Worm (Caenorhabditis elegans) whole organism, L1 larva: ENCODE data around the gene srv-1.

Experiments used
- C04F5.9 ChIP-seq: sonication (generic microtip); optimal IDR thresholded peaks from 2 replicates; lab custom pipeline; 2016; ENCODE audit warnings: missing genetic modification characterization, missing compliant biosample characterization
- C34B4.2 ChIP-seq: sonication (generic microtip); optimal IDR thresholded peaks from 2 replicates; lab custom pipeline; 2017; ENCODE audit warnings: mild to moderate bottlenecking, missing genetic modification characterization, missing compliant biosample characterization
- Y116A8C.19 ChIP-seq: sonication (generic microtip); optimal IDR thresholded peaks from 2 replicates; lab custom pipeline; 2016; ENCODE audit warnings: missing compliant biosample characterization, missing genetic modification characterization, borderline replicate concordance
- alr-1 ChIP-seq: fragments of 200-800 bp; sonication (Bioruptor generic); optimal IDR thresholded peaks from 2 replicates; lab custom pipeline; 2018; ENCODE audit warnings: borderline replicate concordance, mild to moderate bottlenecking, missing genetic modification characterization, missing compliant biosample characterization
- aly-2 ChIP-seq: fragments of 150-350 bp; optimal IDR thresholded peaks from 2 replicates; lab custom pipeline; 2014; ENCODE audit warnings: missing biosample characterization, missing genetic modification characterization
- ama-1 ChIP-seq: fragments of 150-350 bp; optimal IDR thresholded peaks from 2 replicates; lab custom pipeline; 2014
- blmp-1 ChIP-seq: fragments of 150-350 bp; optimal IDR thresholded peaks from 2 replicates; lab custom pipeline; 2014; ENCODE audit warnings: missing biosample characterization, missing genetic modification characterization
- ceh-8 ChIP-seq: fragments of 200-800 bp; sonication (Bioruptor generic); optimal IDR thresholded peaks from 2 replicates; lab custom pipeline; 2018; ENCODE audit warnings: mild to moderate bottlenecking, missing genetic modification characterization, moderate library complexity, missing compliant biosample characterization
- ceh-82 ChIP-seq, 3 experiments: fragments of 150-350 bp in 1 of 3; sonication (generic microtip) in 2 of 3; optimal IDR thresholded peaks; 2 replicates each; lab custom pipeline; 2014 to 2017; ENCODE audit warnings: missing biosample characterization in 3 of 3, missing genetic modification characterization in 3 of 3
- ceh-88 ChIP-seq: fragments of 200-800 bp; sonication (Bioruptor generic); IDR thresholded peaks from 2 replicates; pipeline ENCODE4 v1.3.6; 2022; ENCODE audit warnings: missing genetic modification characterization, missing compliant biosample characterization
- dsc-1 ChIP-seq: sonication (generic microtip); optimal IDR thresholded peaks from 2 replicates; lab custom pipeline; 2016; ENCODE audit warnings: mild to moderate bottlenecking, missing genetic modification characterization, missing compliant biosample characterization
- efl-1 ChIP-seq, 4 experiments: fragments of 150-350 bp; optimal IDR thresholded peaks in 3 of 4; peaks in 1 of 4; 1 replicate in 1 of 4; 2 replicates in 3 of 4; lab custom pipeline; 2014; ENCODE audit warnings: missing biosample characterization in 2 of 4, missing genetic modification characterization in 2 of 4, missing genetic modification reagents in 2 of 4
- egl-27 ChIP-seq, 2 experiments: fragments of 150-350 bp in 1 of 2; sonication (generic microtip); optimal IDR thresholded peaks; 3 replicates each; lab custom pipeline; 2017 to 2018; ENCODE audit warnings: missing biosample characterization in 2 of 2, missing genetic modification characterization in 2 of 2, missing genetic modification reagents in 2 of 2
- elt-2 ChIP-seq: sonication (generic microtip); optimal IDR thresholded peaks from 2 replicates; lab custom pipeline; 2016; ENCODE audit warnings: missing genetic modification characterization, mild to moderate bottlenecking, inconsistent platforms, missing compliant biosample characterization, missing genetic modification reagents
- ets-5 ChIP-seq: fragments of 200-800 bp; sonication (Bioruptor generic); IDR thresholded peaks from 2 replicates; pipeline ENCODE4 v1.3.6; 2022; ENCODE audit warnings: missing genetic modification characterization, missing compliant biosample characterization
- fkh-10 ChIP-seq: sonication (generic microtip); optimal IDR thresholded peaks from 2 replicates; lab custom pipeline; 2017; ENCODE audit warnings: missing biosample characterization, missing genetic modification reagents, missing genetic modification characterization
- fkh-8 ChIP-seq: sonication (generic microtip); optimal IDR thresholded peaks from 2 replicates; lab custom pipeline; 2016; ENCODE audit warnings: mild to moderate bottlenecking, missing genetic modification characterization, missing compliant biosample characterization
- grh-1 ChIP-seq: fragments of 200-800 bp; sonication (Bioruptor generic); IDR thresholded peaks from 2 replicates; pipeline ENCODE4 v1.3.6; 2022; ENCODE audit warnings: missing genetic modification reagents, missing genetic modification characterization, missing compliant biosample characterization
- hlh-17 ChIP-seq: fragments of 200-800 bp; sonication (Bioruptor generic); optimal IDR thresholded peaks from 2 replicates; lab custom pipeline; 2018; ENCODE audit warnings: missing genetic modification characterization, mild to moderate bottlenecking, missing compliant biosample characterization, moderate library complexity, borderline replicate concordance
- hpl-2 ChIP-seq: fragments of 150-350 bp; optimal IDR thresholded peaks from 2 replicates; lab custom pipeline; 2014; ENCODE audit warnings: missing biosample characterization, missing genetic modification reagents, missing genetic modification characterization
- irx-1 ChIP-seq: sonication (generic microtip); optimal IDR thresholded peaks from 2 replicates; lab custom pipeline; 2016; ENCODE audit warnings: missing genetic modification characterization, missing compliant biosample characterization
- lin-13 ChIP-seq: fragments of 150-350 bp; optimal IDR thresholded peaks from 2 replicates; lab custom pipeline; 2014; ENCODE audit warnings: missing biosample characterization, missing genetic modification reagents, missing genetic modification characterization
- lin-14 ChIP-seq: fragments of 200-800 bp; sonication (Bioruptor generic); optimal IDR thresholded peaks from 2 replicates; lab custom pipeline; 2018; ENCODE audit warnings: mild to moderate bottlenecking, missing genetic modification characterization, moderate library complexity, missing compliant biosample characterization
- lin-15B ChIP-seq: fragments of 150-350 bp; sonication (generic microtip); optimal IDR thresholded peaks from 3 replicates; lab custom pipeline; 2014; ENCODE audit warnings: missing biosample characterization, missing genetic modification characterization
- lin-39 ChIP-seq: fragments of 150-350 bp; optimal IDR thresholded peaks from 2 replicates; lab custom pipeline; 2014; ENCODE audit warnings: missing biosample characterization, missing genetic modification reagents, missing genetic modification characterization
- lir-3 ChIP-seq: sonication (generic microtip); optimal IDR thresholded peaks from 2 replicates; lab custom pipeline; 2016; ENCODE audit warnings: mild to moderate bottlenecking, missing genetic modification characterization, moderate library complexity, missing compliant biosample characterization; ENCODE audit not compliant: poor library complexity
- mep-1 ChIP-seq: fragments of 150-350 bp; optimal IDR thresholded peaks from 2 replicates; lab custom pipeline; 2014; ENCODE audit warnings: missing biosample characterization, missing genetic modification characterization
- nhr-11 ChIP-seq: fragments of 150-350 bp; optimal IDR thresholded peaks from 2 replicates; lab custom pipeline; 2014; ENCODE audit warnings: missing biosample characterization, missing genetic modification characterization
- nhr-12 ChIP-seq: sonication (generic microtip); optimal IDR thresholded peaks from 2 replicates; lab custom pipeline; 2017; ENCODE audit warnings: missing biosample characterization, missing genetic modification characterization
- nhr-19 ChIP-seq: fragments of 200-800 bp; sonication (Bioruptor generic); conservative IDR thresholded peaks from 2 replicates; pipeline ENCODE4 v1.3.6; 2022; ENCODE audit warnings: missing genetic modification characterization, missing compliant biosample characterization
- nhr-20 ChIP-seq: sonication (generic microtip); optimal IDR thresholded peaks from 2 replicates; lab custom pipeline; 2016; ENCODE audit warnings: mild to moderate bottlenecking, missing genetic modification characterization, missing compliant biosample characterization
- nhr-237 ChIP-seq: fragments of 150-350 bp; optimal IDR thresholded peaks from 2 replicates; lab custom pipeline; 2014; ENCODE audit warnings: missing biosample characterization, missing genetic modification characterization
- nhr-47 ChIP-seq: sonication (generic microtip); optimal IDR thresholded peaks from 2 replicates; lab custom pipeline; 2016; ENCODE audit warnings: mild to moderate bottlenecking, missing genetic modification characterization, moderate library complexity, missing compliant biosample characterization
- nhr-71 ChIP-seq: sonication (generic microtip); optimal IDR thresholded peaks from 2 replicates; lab custom pipeline; 2016; ENCODE audit warnings: mild to moderate bottlenecking, missing genetic modification characterization, moderate library complexity, missing compliant biosample characterization
- nhr-77 ChIP-seq: fragments of 150-350 bp; optimal IDR thresholded peaks from 2 replicates; lab custom pipeline; 2014; ENCODE audit warnings: missing biosample characterization, missing genetic modification characterization
- nhr-84 ChIP-seq: sonication (generic microtip); optimal IDR thresholded peaks from 2 replicates; lab custom pipeline; 2017; ENCODE audit warnings: missing biosample characterization, missing genetic modification characterization
- nhr-85 ChIP-seq: sonication (generic microtip); peaks from one replicate; lab custom pipeline; 2016; ENCODE audit warnings: missing genetic modification characterization, inconsistent platforms, missing compliant biosample characterization
- pax-3 ChIP-seq: fragments of 200-800 bp; sonication (Bioruptor generic); optimal IDR thresholded peaks from 2 replicates; lab custom pipeline; 2018; ENCODE audit warnings: mild to moderate bottlenecking, missing genetic modification characterization, moderate library complexity, missing compliant biosample characterization
- pqm-1 ChIP-seq: sonication (generic microtip); optimal IDR thresholded peaks from 3 replicates; lab custom pipeline; 2017; ENCODE audit warnings: missing biosample characterization, missing genetic modification characterization
- rnt-1 ChIP-seq: sonication (generic microtip); optimal IDR thresholded peaks from 2 replicates; lab custom pipeline; 2016; ENCODE audit warnings: mild to moderate bottlenecking, missing genetic modification characterization, moderate library complexity, missing compliant biosample characterization
- snpc-4 ChIP-seq: fragments of 150-350 bp; optimal IDR thresholded peaks from 2 replicates; lab custom pipeline; 2014; ENCODE audit warnings: missing biosample characterization, missing genetic modification characterization
- snu-23 ChIP-seq: sonication (generic microtip); optimal IDR thresholded peaks from 2 replicates; lab custom pipeline; 2016; ENCODE audit warnings: missing genetic modification characterization, missing compliant biosample characterization
- sox-4 ChIP-seq: sonication (generic microtip); optimal IDR thresholded peaks from 2 replicates; lab custom pipeline; 2016; ENCODE audit warnings: missing genetic modification characterization, missing compliant biosample characterization
- sup-37 ChIP-seq: fragments of 200-800 bp; sonication (Bioruptor generic); optimal IDR thresholded peaks from 2 replicates; lab custom pipeline; 2018; ENCODE audit warnings: mild to moderate bottlenecking, missing genetic modification characterization, missing compliant biosample characterization
- tbx-2 ChIP-seq: sonication (generic microtip); optimal IDR thresholded peaks from 2 replicates; lab custom pipeline; 2016; ENCODE audit warnings: missing genetic modification characterization, missing compliant biosample characterization
- tlp-1 ChIP-seq: fragments of 150-350 bp; optimal IDR thresholded peaks from 2 replicates; lab custom pipeline; 2014; ENCODE audit warnings: missing biosample characterization, missing genetic modification characterization
- vab-15 ChIP-seq: sonication (generic microtip); optimal IDR thresholded peaks from 2 replicates; lab custom pipeline; 2017; ENCODE audit warnings: missing genotype, mild to moderate bottlenecking, missing genetic modification characterization, missing compliant biosample characterization
- xbp-1 ChIP-seq: sonication (generic microtip); optimal IDR thresholded peaks from 2 replicates; lab custom pipeline; 2016; ENCODE audit warnings: missing genetic modification characterization, missing compliant biosample characterization
- ztf-4 ChIP-seq: fragments of 150-350 bp; optimal IDR thresholded peaks from 2 replicates; lab custom pipeline; 2014; ENCODE audit warnings: missing biosample characterization, missing genetic modification characterization

The srv-1 gene

DNA sequence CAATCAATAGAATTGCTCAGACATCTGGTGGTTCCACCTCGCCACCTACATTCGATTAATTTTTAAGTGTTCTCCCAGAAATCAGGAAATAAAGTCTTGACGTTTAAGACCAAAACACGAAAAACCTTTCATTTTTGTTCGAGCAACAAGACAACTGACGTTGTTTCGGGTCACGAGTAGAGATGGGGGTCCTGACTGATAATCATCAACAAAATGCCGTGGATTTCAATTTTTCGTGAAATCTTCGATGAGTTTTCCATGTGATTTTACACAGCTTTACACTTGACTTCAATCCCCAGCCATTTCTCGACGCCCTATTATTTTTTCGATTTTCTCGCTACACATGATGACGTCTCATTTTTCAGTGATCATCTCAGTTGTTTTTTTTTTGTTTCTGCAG, 20.9 kb downstream of the srv-1 start (continued):
- no peak for TF ChIP-seq fkh-10 (GFP tag; lab: Kevin White, UChicago)
- TF ChIP-seq snu-23 (GFP tag; lab: Kevin White, UChicago) = peak; percentile 59
- no peak for TF ChIP-seq sox-4
- TF ChIP-seq xbp-1 = peak; percentile 20
- peak; percentile 48 for TF ChIP-seq fkh-8 (tag; lab: Kevin White, UChicago)
- TF ChIP-seq nhr-237 (tag; lab: Kevin White, UChicago) = no peak
- no peak for TF ChIP-seq elt-2 (tag; lab: Kevin White, UChicago)

DNA sequence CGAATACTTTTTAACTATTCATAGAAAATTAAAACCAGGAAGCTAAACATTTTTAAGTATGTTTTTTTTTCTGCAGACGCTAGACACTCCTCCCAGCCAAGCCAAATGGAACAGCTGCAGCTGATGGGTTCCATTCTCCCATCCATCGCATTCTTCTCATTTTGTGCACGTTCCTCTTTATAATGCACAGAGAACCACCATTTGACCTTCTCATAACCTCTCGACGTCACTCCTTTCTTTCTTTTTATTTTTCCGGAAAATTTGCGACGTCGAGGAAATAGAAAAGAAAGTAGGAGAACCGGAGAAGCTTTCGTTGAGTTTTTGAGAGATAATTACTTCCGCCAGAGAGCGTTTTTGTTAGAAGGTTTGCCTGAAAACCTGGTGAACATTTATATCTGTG, 21.5 kb downstream of the srv-1 start:
- TF ChIP-seq tlp-1 (no peak), C04F5.9 (tag; lab: Kevin White, UChicago) (no peak), nhr-11 (no peak), hlh-17 (GFP tag; lab: Kevin White, UChicago) (no peak), pax-3 (tag; lab: Kevin White, UChicago) (no peak), lin-15B (tag; lab: Kevin White, UChicago) (no peak), alr-1 (tag; lab: Kevin White, UChicago) (no peak), nhr-84 (tag; lab: Kevin White, UChicago) (no peak), rnt-1 (tag; lab: Kevin White, UChicago) (peak; percentile 12), tbx-2 (tag; lab: Kevin White, UChicago) (peak; percentile 2), sup-37 (GFP tag; lab: Kevin White, UChicago) (no peak), lin-13 (GFP tag; lab: Kevin White, UChicago) (no peak), lin-14 (peak; percentile 49), grh-1 (GFP tag; lab: Robert Waterston, UW) (no peak), nhr-71 (no peak), egl-27 (tag; optimal IDR thresholded peaks at IDR 0.05; lab: Kevin White, UChicago) (no peak), hpl-2 (GFP tag; lab: Kevin White, UChicago) (no peak), ceh-82 (tag; optimal IDR thresholded peaks at IDR 0.05; lab: Kevin White, UChicago) (peak in 1 of 3 experiments; percentile 24), fkh-8 (tag; lab: Kevin White, UChicago) (no peak), snpc-4 (tag; lab: Kevin White, UChicago) (no peak), nhr-12 (no peak), ceh-8 (no peak), nhr-85 (tag; lab: Kevin White, UChicago) (no peak), nhr-19 (GFP tag; lab: Robert Waterston, UW) (no peak; the same call in 1 of the 2 replicates), nhr-47 (no peak), ztf-4 (tag; lab: Kevin White, UChicago) (no peak), aly-2 (tag; lab: Kevin White, UChicago) (no peak), sox-4 (no peak), ama-1 (lab: Kevin White, UChicago) (no peak)

DNA sequence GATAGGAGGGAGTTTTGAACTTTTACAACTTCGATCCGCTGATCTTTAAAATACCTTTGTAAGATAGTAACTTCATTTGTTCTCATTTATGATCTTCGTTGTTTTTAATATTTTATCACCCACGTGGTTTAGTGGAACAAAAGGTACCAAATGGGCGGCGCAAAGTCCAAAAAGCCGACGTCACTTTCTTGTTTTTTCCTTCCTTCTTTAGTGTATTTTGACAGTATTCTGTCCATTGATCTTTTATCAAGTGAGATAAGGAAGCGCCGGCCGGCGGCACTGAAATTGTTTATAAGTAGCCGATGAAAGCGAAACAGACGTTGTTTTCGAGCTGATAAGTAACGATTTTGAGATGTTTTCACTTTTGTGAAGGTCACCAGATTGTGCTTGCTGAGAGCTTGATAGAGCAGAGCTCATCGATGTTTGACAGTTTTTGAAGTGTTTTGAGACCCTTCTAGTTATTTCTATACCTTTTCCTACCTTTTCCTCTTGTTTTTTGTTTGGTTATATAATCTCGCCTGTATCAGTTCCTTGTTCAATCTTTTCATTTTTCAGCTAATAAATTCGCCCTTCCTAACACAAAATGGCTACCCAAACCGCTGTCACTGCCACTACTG, 22.5 kb downstream of the srv-1 start, which contains the start of gene K04C2.3:
TSS of gene K04C2.3 (plus strand) at position 556 of the 617 bp plus-strand sequence.
- TF ChIP-seq ceh-88 (GFP tag; lab: Robert Waterston, UW) (peak; percentile 28; the same call in 1 of the 2 replicates), lin-15B (tag; lab: Kevin White, UChicago) (no peak), nhr-77 (tag; lab: Kevin White, UChicago) (no peak), ceh-8 (no peak), lir-3 (tag; lab: Kevin White, UChicago) (no peak), pqm-1 (tag; lab: Kevin White, UChicago) (no peak), tbx-2 (tag; lab: Kevin White, UChicago) (peak; percentile 6), ets-5 (GFP tag; lab: Robert Waterston, UW) (no peak), nhr-71 (peak; percentile 20), nhr-19 (GFP tag; lab: Robert Waterston, UW) (peak; percentile 15; the same call in 1 of the 2 replicates), nhr-237 (tag; lab: Kevin White, UChicago) (no peak), efl-1 (optimal IDR thresholded peaks at IDR 0.05; lab: Kevin White, UChicago) (no peak), efl-1 (GFP tag; optimal IDR thresholded peaks at IDR 0.05 in 1 of 2; lab: Kevin White, UChicago) (peak in 1 of 2 experiments; percentile 71), dsc-1 (no peak), lin-39 (tag; lab: Kevin White, UChicago) (no peak), C34B4.2 (tag; lab: Kevin White, UChicago) (no peak), blmp-1 (tag; lab: Kevin White, UChicago) (peak; percentile 19), mep-1 (tag; lab: Kevin White, UChicago) (no peak), irx-1 (tag; lab: Kevin White, UChicago) (no peak), Y116A8C.19 (tag; lab: Kevin White, UChicago) (no peak), nhr-20 (tag; lab: Kevin White, UChicago) (peak; percentile 6), vab-15 (tag; lab: Kevin White, UChicago) (no peak), alr-1 (tag; lab: Kevin White, UChicago) (no peak), rnt-1 (tag; lab: Kevin White, UChicago) (peak; percentile 26)
